Fruit fly (Drosophila melanogaster): Measurements from ENCODE around the gene CG34250.

Gene CG34250

dm6 chr3L:17457695-17458242 is 18.3 kb upstream of the CG34250 start:
- TF ChIP-seq tai (GFP tag; optimal IDR thresholded peaks at IDR 0.05) = no peak
- TF ChIP-seq Hnf4 (GFP tag; optimal IDR thresholded peaks at IDR 0.05) = no peak
- TF ChIP-seq usp (GFP tag; optimal IDR thresholded peaks at IDR 0.05) = no peak

dm6 chr3L:17458856-17459518 is 17.0 kb upstream of the CG34250 start:
- TF ChIP-seq dl (GFP tag; optimal IDR thresholded peaks at IDR 0.05; ENCODE audit: insufficient read depth in 1 of 2, partially characterized antibody in 2 of 2) = no peak
- no peak for TF ChIP-seq GATAd (GFP tag; optimal IDR thresholded peaks at IDR 0.05)
- no peak for TF ChIP-seq Dif (GFP tag; optimal IDR thresholded peaks at IDR 0.05; ENCODE audit: partially characterized antibody)
- TF ChIP-seq brk (GFP tag; optimal IDR thresholded peaks at IDR 0.05) = no peak
- TF ChIP-seq tai (GFP tag; optimal IDR thresholded peaks at IDR 0.05) = no peak
- TF ChIP-seq dsf (GFP tag; optimal IDR thresholded peaks at IDR 0.05; ENCODE audit: borderline replicate concordance) = no peak

DNA sequence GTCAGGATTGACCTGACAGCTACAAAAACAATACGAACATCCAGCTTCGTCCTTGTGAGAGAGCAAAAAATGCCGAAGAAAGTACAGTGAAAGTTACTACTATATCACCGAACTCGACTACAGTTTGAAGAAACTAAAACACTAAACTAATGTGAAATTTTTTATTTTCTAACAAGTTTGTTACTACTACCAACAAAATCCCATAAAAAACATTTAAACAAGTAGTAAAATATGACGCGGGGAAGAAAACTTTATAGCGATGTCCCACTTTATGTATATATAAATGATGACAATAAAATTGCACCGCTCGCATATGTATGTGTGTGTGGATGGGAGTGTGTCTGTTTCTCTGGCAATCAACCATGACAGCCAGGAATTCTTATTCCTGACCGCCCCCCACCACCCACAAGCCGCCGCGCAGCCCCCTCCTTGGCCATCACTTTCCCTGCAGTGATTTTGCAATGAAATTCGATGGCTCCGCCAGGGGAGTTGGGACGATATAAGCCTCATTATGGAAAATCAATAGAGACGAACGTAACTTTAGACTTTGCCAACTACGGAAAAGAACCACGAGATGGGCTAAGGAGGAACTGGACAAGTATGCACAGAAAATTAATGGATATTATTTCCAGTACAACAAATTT is 14.5 kb upstream of the CG34250 start:
- TF ChIP-seq OdsH (GFP tag; optimal IDR thresholded peaks at IDR 0.05) (no peak), Rel (GFP tag; optimal IDR thresholded peaks at IDR 0.05) (no peak), Rel (tag; optimal IDR thresholded peaks at IDR 0.05) (no peak), N (GFP tag; optimal IDR thresholded peaks at IDR 0.05) (no peak), Dif (GFP tag; optimal IDR thresholded peaks at IDR 0.05; ENCODE audit: partially characterized antibody) (no peak), psq (GFP tag; optimal IDR thresholded peaks at IDR 0.05) (no peak), pan (optimal IDR thresholded peaks at IDR 0.05) (no peak)

dm6 chr3L:17462474-17462873 is 13.5 kb upstream of the CG34250 start:
- TF ChIP-seq Abd-B (GFP tag; optimal IDR thresholded peaks at IDR 0.05) = no peak
- TF ChIP-seq sv (GFP tag; optimal IDR thresholded peaks at IDR 0.05) = no peak
- TF ChIP-seq dsf (GFP tag; optimal IDR thresholded peaks at IDR 0.05; ENCODE audit: borderline replicate concordance) = no peak
- no peak for TF ChIP-seq tai (GFP tag; optimal IDR thresholded peaks at IDR 0.05)
- no peak for TF ChIP-seq N (GFP tag; optimal IDR thresholded peaks at IDR 0.05)
- TF ChIP-seq Hr83 (GFP tag; optimal IDR thresholded peaks at IDR 0.05; ENCODE audit: poor library complexity, severe bottlenecking) = no peak
- TF ChIP-seq Vsx2 (GFP tag; optimal IDR thresholded peaks at IDR 0.05; ENCODE audit: partially characterized antibody) = no peak
- TF ChIP-seq fru (GFP tag; optimal IDR thresholded peaks at IDR 0.05) = no peak
- TF ChIP-seq Mio (GFP tag; optimal IDR thresholded peaks at IDR 0.05) = no peak
- TF ChIP-seq dmrt93B (GFP tag; optimal IDR thresholded peaks at IDR 0.05) = no peak
- TF ChIP-seq pan (optimal IDR thresholded peaks at IDR 0.05) = no peak
- no peak for TF ChIP-seq CG32264 (GFP tag; optimal IDR thresholded peaks at IDR 0.05)
- no peak for TF ChIP-seq GATAd (GFP tag; optimal IDR thresholded peaks at IDR 0.05)
- TF ChIP-seq rgr (GFP tag; optimal IDR thresholded peaks at IDR 0.05) = no peak
- no peak for TF ChIP-seq Rel (GFP tag; optimal IDR thresholded peaks at IDR 0.05)
- TF ChIP-seq Rel (tag; optimal IDR thresholded peaks at IDR 0.05) = no peak
- TF ChIP-seq woc (GFP tag; optimal IDR thresholded peaks at IDR 0.05) = no peak
- TF ChIP-seq Hr78 (GFP tag; optimal IDR thresholded peaks at IDR 0.05) = no peak

DNA sequence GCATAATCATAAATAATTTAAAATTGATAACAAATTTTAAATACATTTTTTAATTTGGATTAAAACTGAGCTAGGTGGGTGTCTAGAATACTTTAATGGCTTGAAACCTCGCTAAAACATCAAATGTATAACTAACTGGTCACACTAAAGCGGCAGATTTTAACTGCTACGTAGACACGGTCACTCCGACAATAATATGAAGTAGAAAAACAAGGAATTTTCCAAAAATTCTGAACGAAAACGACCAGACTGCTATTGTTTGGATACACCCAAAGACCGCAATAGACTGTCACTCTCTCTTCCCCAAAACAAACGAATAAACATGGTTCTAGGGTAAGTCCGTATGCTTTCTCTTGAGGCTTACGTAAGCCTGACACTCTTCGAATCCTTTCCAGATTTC is 10.2 kb upstream of the CG34250 start, which contains the start of gene QIL1:
Gene QIL1, plus strand, starts transcription at position 142 of the 400 bp plus-strand sequence.
- TF ChIP-seq Hnf4 (GFP tag; optimal IDR thresholded peaks at IDR 0.05) (no peak), Myc (optimal IDR thresholded peaks at IDR 0.05) (no peak), foxo (GFP tag; optimal IDR thresholded peaks at IDR 0.05) (no peak), fru (GFP tag; optimal IDR thresholded peaks at IDR 0.05) (no peak), psq (GFP tag; optimal IDR thresholded peaks at IDR 0.05) (no peak), rgr (GFP tag; optimal IDR thresholded peaks at IDR 0.05) (no peak), Hr78 (GFP tag; optimal IDR thresholded peaks at IDR 0.05) (no peak), Abd-B (GFP tag; optimal IDR thresholded peaks at IDR 0.05) (no peak), Dfd (GFP tag; optimal IDR thresholded peaks at IDR 0.05) (no peak)

DNA sequence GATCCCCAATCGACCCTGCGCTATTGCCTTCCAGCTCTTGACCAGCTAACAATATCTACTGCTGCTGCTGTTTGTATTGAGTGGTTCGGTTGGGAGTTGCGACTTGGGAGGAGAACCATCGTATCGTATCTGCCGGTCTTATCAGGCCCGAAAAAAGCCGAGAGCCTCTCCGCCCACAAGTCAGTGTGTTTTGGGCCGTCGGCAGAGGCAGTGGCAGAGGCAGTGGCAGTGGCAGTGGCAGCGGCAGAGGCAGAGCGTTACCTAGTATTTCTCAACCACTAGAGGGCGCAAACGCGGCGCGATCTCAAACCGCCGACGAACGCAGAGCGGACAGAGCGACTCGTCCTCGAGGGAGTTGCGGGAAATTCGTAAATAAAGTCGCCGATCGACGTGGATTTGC is 5.9 kb upstream of the CG34250 start, which contains the start of gene SecCl:
Gene SecCl, plus strand, starts transcription at position 18 of the 400 bp plus-strand sequence.
- TF ChIP-seq foxo (GFP tag; optimal IDR thresholded peaks at IDR 0.05) (no peak), fru (GFP tag; optimal IDR thresholded peaks at IDR 0.05) (no peak), dmrt93B (GFP tag; optimal IDR thresholded peaks at IDR 0.05) (no peak), Hr83 (GFP tag; optimal IDR thresholded peaks at IDR 0.05; ENCODE audit: poor library complexity, severe bottlenecking) (no peak), GATAd (GFP tag; optimal IDR thresholded peaks at IDR 0.05) (no peak), Rel (GFP tag; optimal IDR thresholded peaks at IDR 0.05) (no peak), Rel (tag; optimal IDR thresholded peaks at IDR 0.05) (no peak), Jra (GFP tag; optimal IDR thresholded peaks at IDR 0.05) (no peak), Abd-B (GFP tag; optimal IDR thresholded peaks at IDR 0.05) (no peak), pan (optimal IDR thresholded peaks at IDR 0.05) (no peak), Hr78 (GFP tag; optimal IDR thresholded peaks at IDR 0.05) (no peak), sage (GFP tag; optimal IDR thresholded peaks at IDR 0.05) (no peak), woc (GFP tag; optimal IDR thresholded peaks at IDR 0.05) (no peak), tai (GFP tag; optimal IDR thresholded peaks at IDR 0.05) (no peak), psq (GFP tag; optimal IDR thresholded peaks at IDR 0.05) (no peak)

Data from whole organism, wandering third instar larva.